Fruit fly (Drosophila melanogaster) whole organism, embryonic: ENCODE data around the gene Sap30.

Experiments used
- Ada2b ChIP-seq: fragments of 200-800 bp; sonication (Bioruptor generic); IDR thresholded peaks from 2 replicates; pipeline ENCODE4 v1.3.6; 2022; ENCODE audit warnings: missing biosample characterization, missing genetic modification characterization
- B-H2 ChIP-seq: fragments of 200-800 bp; sonication (Bioruptor generic); optimal IDR thresholded peaks from 2 replicates; lab custom pipeline; 2018; ENCODE audit warnings: missing biosample characterization, mild to moderate bottlenecking, missing genetic modification characterization
- CG10209 ChIP-seq: fragments of 200-800 bp; sonication (Bioruptor generic); optimal IDR thresholded peaks from 3 replicates; lab custom pipeline; 2017; ENCODE audit warnings: missing biosample characterization, mild to moderate bottlenecking, missing genetic modification characterization, missing genetic modification reagents
- CG10462 ChIP-seq: fragments of 200-800 bp; sonication (Bioruptor generic); optimal IDR thresholded peaks from 2 replicates; lab custom pipeline; 2016; ENCODE audit warnings: missing biosample characterization, missing genetic modification characterization
- CG10565 ChIP-seq: fragments of 200-800 bp; sonication (Bioruptor generic); optimal IDR thresholded peaks from 3 replicates; lab custom pipeline; 2016; ENCODE audit warnings: missing biosample characterization, mild to moderate bottlenecking, missing genetic modification characterization
- CG11093 ChIP-seq: fragments of 200-800 bp; sonication (Bioruptor generic); IDR thresholded peaks from 3 replicates; pipeline ENCODE4 v1.3.6; 2022; ENCODE audit warnings: missing biosample characterization, missing genetic modification characterization
- CG11560 ChIP-seq: fragments of 200-800 bp; sonication (Bioruptor generic); IDR thresholded peaks from 3 replicates; pipeline ENCODE4 v1.3.6; 2022; ENCODE audit warnings: missing biosample characterization, missing genetic modification characterization
- CG13894 ChIP-seq: fragments of 200-800 bp; sonication (Bioruptor generic); optimal IDR thresholded peaks from 3 replicates; lab custom pipeline; 2018; ENCODE audit warnings: missing biosample characterization, mild to moderate bottlenecking, missing genetic modification characterization, moderate library complexity
- CG1602 ChIP-seq: fragments of 200-800 bp; sonication (Bioruptor generic); optimal IDR thresholded peaks from 3 replicates; lab custom pipeline; 2016; ENCODE audit warnings: missing biosample characterization, missing genetic modification characterization
- CG17802 ChIP-seq: fragments of 200-800 bp; sonication (Bioruptor generic); optimal IDR thresholded peaks from 2 replicates; lab custom pipeline; 2018; ENCODE audit warnings: missing biosample characterization, mild to moderate bottlenecking, missing genetic modification characterization, moderate library complexity
- CG3065 ChIP-seq: fragments of 200-800 bp; sonication (Bioruptor generic); optimal IDR thresholded peaks from 2 replicates; lab custom pipeline; 2016; ENCODE audit warnings: missing biosample characterization, missing genetic modification characterization
- CG31224 ChIP-seq: fragments of 200-800 bp; sonication (Bioruptor generic); IDR thresholded peaks from 2 replicates; pipeline ENCODE4 v1.3.6; 2022; ENCODE audit warnings: missing biosample characterization, missing genetic modification characterization
- CG9876 ChIP-seq: fragments of 200-800 bp; sonication (Bioruptor generic); optimal IDR thresholded peaks from 2 replicates; lab custom pipeline; 2016; ENCODE audit warnings: missing biosample characterization, missing genetic modification characterization
- E2f1 ChIP-seq: fragments of 200-800 bp; sonication (Bioruptor generic); IDR thresholded peaks from 2 replicates; pipeline ENCODE4 v1.3.6; 2022; ENCODE audit warnings: missing biosample characterization, missing genetic modification characterization
- Ets97D ChIP-seq: fragments of 200-800 bp; sonication (Bioruptor generic); optimal IDR thresholded peaks from 3 replicates; lab custom pipeline; 2016; ENCODE audit warnings: missing biosample characterization, missing genetic modification characterization
- Hr39 ChIP-seq: fragments of >200 bp; optimal IDR thresholded peaks from 2 replicates; lab custom pipeline; 2017
- Jarid2 ChIP-seq: fragments of 200-800 bp; sonication (Bioruptor generic); optimal IDR thresholded peaks from 3 replicates; lab custom pipeline; 2017; ENCODE audit warnings: mild to moderate bottlenecking, missing biosample characterization, missing genetic modification reagents, missing genetic modification characterization
- NfI ChIP-seq: fragments of 200-800 bp; sonication (Bioruptor generic); optimal IDR thresholded peaks from 3 replicates; lab custom pipeline; 2018; ENCODE audit warnings: missing biosample characterization, mild to moderate bottlenecking, missing genetic modification characterization, moderate library complexity
- Six4 ChIP-seq: fragments of 200-800 bp; sonication (Bioruptor generic); optimal IDR thresholded peaks from 2 replicates; lab custom pipeline; 2016; ENCODE audit warnings: missing biosample characterization, missing genetic modification characterization
- Sry-β ChIP-seq: fragments of 200-800 bp; sonication (Bioruptor generic); optimal IDR thresholded peaks from 2 replicates; lab custom pipeline; 2018; ENCODE audit warnings: missing biosample characterization, mild to moderate bottlenecking, missing genetic modification characterization, moderate library complexity
- Trl ChIP-seq, 3 experiments: fragments of >200 bp in 2 of 3; fragments of 200-800 bp in 1 of 3; sonication (Bioruptor generic) in 1 of 3; optimal IDR thresholded peaks; 2 replicates in 1 of 3; 3 replicates in 2 of 3; lab custom pipeline; 2016 to 2017; ENCODE audit warnings: missing biosample characterization in 1 of 3, missing genetic modification characterization in 1 of 3
- ab ChIP-seq: fragments of 200-800 bp; sonication (Bioruptor generic); optimal IDR thresholded peaks from 2 replicates; lab custom pipeline; 2016; ENCODE audit warnings: missing biosample characterization, missing genetic modification characterization
- amos ChIP-seq: fragments of 200-800 bp; sonication (Bioruptor generic); IDR thresholded peaks from 2 replicates; pipeline ENCODE4 v1.3.6; 2022; ENCODE audit warnings: missing biosample characterization, missing genetic modification characterization; ENCODE audit not compliant: partially characterized antibody
- ap ChIP-seq: fragments of 200-800 bp; sonication (Bioruptor generic); IDR thresholded peaks from 2 replicates; pipeline ENCODE4 v1.3.6; 2022; ENCODE audit warnings: missing biosample characterization, missing genetic modification characterization
- bab2 ChIP-seq: fragments of 200-800 bp; sonication (Bioruptor generic); optimal IDR thresholded peaks from 2 replicates; lab custom pipeline; 2016; ENCODE audit warnings: missing biosample characterization, missing genetic modification characterization
- dimm ChIP-seq: fragments of 200-800 bp; sonication (Bioruptor generic); IDR thresholded peaks from 2 replicates; pipeline ENCODE4 v1.3.6; 2022; ENCODE audit warnings: missing biosample characterization, missing genetic modification characterization
- en ChIP-seq: fragments of 200-800 bp; sonication (Bioruptor generic); optimal IDR thresholded peaks from 2 replicates; lab custom pipeline; 2016; ENCODE audit warnings: missing biosample characterization, missing genetic modification characterization
- fd64A ChIP-seq: fragments of 200-800 bp; sonication (Bioruptor generic); optimal IDR thresholded peaks from 3 replicates; lab custom pipeline; 2018; ENCODE audit warnings: missing biosample characterization, mild to moderate bottlenecking, missing genetic modification characterization
- grn ChIP-seq: fragments of 200-800 bp; sonication (Bioruptor generic); optimal IDR thresholded peaks from 3 replicates; lab custom pipeline; 2017; ENCODE audit warnings: missing biosample characterization, missing genetic modification characterization
- kah ChIP-seq: fragments of 200-800 bp; sonication (Bioruptor generic); optimal IDR thresholded peaks from 2 replicates; lab custom pipeline; 2018; ENCODE audit warnings: missing biosample characterization, mild to moderate bottlenecking, missing genetic modification characterization
- ken ChIP-seq: fragments of 200-800 bp; sonication (Bioruptor generic); IDR thresholded peaks from 3 replicates; pipeline ENCODE4 v1.3.6; 2022; ENCODE audit warnings: missing biosample characterization, missing genetic modification characterization
- maf-S ChIP-seq: fragments of 200-800 bp; sonication (Bioruptor generic); optimal IDR thresholded peaks from 2 replicates; lab custom pipeline; 2016; ENCODE audit warnings: missing biosample characterization, missing genetic modification characterization
- nmo ChIP-seq: fragments of 200-800 bp; sonication (Bioruptor generic); optimal IDR thresholded peaks from 2 replicates; lab custom pipeline; 2018; ENCODE audit warnings: missing biosample characterization, mild to moderate bottlenecking, missing genetic modification characterization, moderate library complexity
- otp ChIP-seq: fragments of 200-800 bp; sonication (Bioruptor generic); IDR thresholded peaks from 3 replicates; pipeline ENCODE4, ENCODE4 v1.3.6; 2022; ENCODE audit warnings: missing biosample characterization, missing genetic modification characterization
- ro ChIP-seq: fragments of 200-800 bp; sonication (Bioruptor generic); IDR thresholded peaks from 2 replicates; pipeline ENCODE4 v1.3.6; 2022; ENCODE audit warnings: missing biosample characterization, missing genetic modification characterization
- scrt ChIP-seq: fragments of 200-800 bp; sonication (Bioruptor generic); optimal IDR thresholded peaks from 2 replicates; lab custom pipeline; 2018; ENCODE audit warnings: missing biosample characterization, mild to moderate bottlenecking, missing genetic modification characterization, moderate library complexity
- shn ChIP-seq: fragments of 200-800 bp; sonication (Bioruptor generic); optimal IDR thresholded peaks from 3 replicates; lab custom pipeline; 2016; ENCODE audit warnings: missing biosample characterization, missing genetic modification characterization
- stc ChIP-seq: fragments of 200-800 bp; sonication (Bioruptor generic); IDR thresholded peaks from 2 replicates; pipeline ENCODE4 v1.3.6; 2022; ENCODE audit warnings: missing biosample characterization, missing genetic modification characterization
- unpg ChIP-seq: fragments of 200-800 bp; sonication (Bioruptor generic); optimal IDR thresholded peaks from 3 replicates; lab custom pipeline; 2018; ENCODE audit warnings: missing biosample characterization, mild to moderate bottlenecking, missing genetic modification characterization, moderate library complexity
- vfl ChIP-seq: fragments of 200-800 bp; sonication (Bioruptor generic); optimal IDR thresholded peaks from 2 replicates; lab custom pipeline; 2016; ENCODE audit warnings: missing biosample characterization, missing genetic modification characterization
- z ChIP-seq: fragments of 200-800 bp; sonication (Bioruptor generic); IDR thresholded peaks from 3 replicates; pipeline ENCODE4 v1.3.6; 2022; ENCODE audit warnings: missing biosample characterization, missing genetic modification characterization

Sap30 gene

dm6 chrX:16782175-16782916, 4.7 kb upstream of the Sap30 start (continued):
- peak; percentile 54 for TF ChIP-seq CG10209 (GFP tag; lab: Kevin White, UChicago)
- TF ChIP-seq NfI (GFP tag; lab: Kevin White, UChicago): peak; percentile 54
- TF ChIP-seq ken: peak; percentile 33; the same call in 1 of the 3 replicates
- TF ChIP-seq CG17802 (tag; lab: Kevin White, UChicago): peak; percentile 13
- no peak for TF ChIP-seq ro (GFP tag; lab: Robert Waterston, UW)
- TF ChIP-seq CG10462 (GFP tag; lab: Kevin White, UChicago): no peak
- no peak for TF ChIP-seq B-H2 (GFP tag; lab: Kevin White, UChicago)
- TF ChIP-seq fd64A (GFP tag; lab: Kevin White, UChicago): no peak
- peak; percentile 38 for TF ChIP-seq CG1602 (GFP tag; lab: Kevin White, UChicago)
- TF ChIP-seq ab (GFP tag; lab: Kevin White, UChicago): no peak
- TF ChIP-seq E2f1: peak; percentile 40
- no peak for TF ChIP-seq en (GFP tag; lab: Kevin White, UChicago)
- TF ChIP-seq CG10565: no peak
- peak; percentile 75; the same call in 1 of the 3 replicates for TF ChIP-seq z (GFP tag; lab: Robert Waterston, UW)
- no peak; the same call in 1 of the 2 replicates for TF ChIP-seq amos (GFP tag; lab: Robert Waterston, UW)
- TF ChIP-seq otp (GFP tag; lab: Robert Waterston, UW): peak; percentile 60; the same call in 1 of the 3 replicates
- peak; percentile 27; the same call in 1 of the 2 replicates for TF ChIP-seq CG31224
- TF ChIP-seq grn (GFP tag; lab: Kevin White, UChicago): peak; percentile 14
- peak; percentile 30 for TF ChIP-seq shn (GFP tag; lab: Kevin White, UChicago)
- peak; percentile 58 for TF ChIP-seq Ada2b
- TF ChIP-seq Jarid2 (GFP tag; lab: Kevin White, UChicago): peak; percentile 19
- no peak for TF ChIP-seq bab2 (GFP tag; lab: Kevin White, UChicago)
- peak; percentile 63 for TF ChIP-seq unpg
- peak; percentile 60; the same call in 1 of the 2 replicates for TF ChIP-seq stc
- TF ChIP-seq CG13894 (tag; lab: Kevin White, UChicago): peak; percentile 74
- TF ChIP-seq nmo (GFP tag; lab: Kevin White, UChicago): peak; percentile 54
- TF ChIP-seq CG11560: 0 out of 3 replicates have a peak, but pooled peaks have one; percentile 19
- peak; percentile 17 for TF ChIP-seq Six4 (GFP tag; lab: Kevin White, UChicago)
- no peak for TF ChIP-seq Ets97D (GFP tag; lab: Kevin White, UChicago)
- no peak for TF ChIP-seq scrt (GFP tag; lab: Kevin White, UChicago)
- TF ChIP-seq Hr39 (lab: Kevin White, UChicago): no peak
- TF ChIP-seq dimm: no peak
- TF ChIP-seq maf-S (GFP tag; lab: Kevin White, UChicago): peak; percentile 52
- peak; percentile 43; the same call in 1 of the 3 replicates for TF ChIP-seq CG11093 (GFP tag; lab: Robert Waterston, UW)
- TF ChIP-seq vfl: peak; percentile 29
- TF ChIP-seq CG3065 (GFP tag; lab: Kevin White, UChicago): no peak
- TF ChIP-seq CG9876 (GFP tag; lab: Kevin White, UChicago): peak; percentile 39
- peak in 1 of 2 experiments; percentile 31 for TF ChIP-seq Trl (optimal IDR thresholded peaks at IDR 0.05; lab: Kevin White, UChicago)
- TF ChIP-seq Trl (GFP tag; optimal IDR thresholded peaks at IDR 0.05; lab: Kevin White, UChicago): peak; percentile 50
- TF ChIP-seq ap: peak; percentile 48
- no peak for TF ChIP-seq Sry-β
- no peak for TF ChIP-seq kah (GFP tag; lab: Kevin White, UChicago)
